Worm (Caenorhabditis elegans) whole organism, late embryonic: ENCODE results near the gene srv-30.

Experiments used
- hlh-15 ChIP-seq: sonication (generic microtip); optimal IDR thresholded peaks from 2 replicates; lab custom pipeline; 2016; ENCODE audit warnings: missing genetic modification characterization, missing compliant biosample characterization
- nfya-1 ChIP-seq: sonication (generic microtip); optimal IDR thresholded peaks from 2 replicates; lab custom pipeline; 2017; ENCODE audit warnings: missing genetic modification characterization, mild to moderate bottlenecking, missing compliant biosample characterization, antibody characterized with exemption, moderate library complexity

Gene srv-30

DNA sequence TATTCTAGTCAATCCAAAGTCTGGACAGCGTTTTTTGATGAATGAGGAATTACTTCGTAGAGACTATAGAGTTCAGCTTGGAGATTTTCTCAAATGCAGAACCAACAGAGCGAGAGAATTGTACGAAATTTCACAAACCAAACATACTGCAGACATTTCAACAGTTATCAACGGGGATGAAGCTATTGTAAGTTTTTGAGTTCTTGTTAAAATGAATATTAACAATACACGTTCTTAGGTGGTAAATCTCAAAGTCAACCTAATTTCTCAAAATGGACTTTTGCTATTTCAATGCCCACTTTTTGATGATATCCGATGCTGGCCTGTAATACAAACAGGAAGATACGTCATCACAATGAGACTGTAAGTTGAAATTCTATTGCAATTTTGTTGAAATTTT is 51.7 kb downstream of the srv-30 start:
- no peak for TF ChIP-seq hlh-15
- no peak for TF ChIP-seq nfya-1 (tag; lab: Kevin White, UChicago)
